Worm (Caenorhabditis elegans) whole organism, midembryonic: ENCODE results near the gene C07H4.1.

Experiments
- T22C8.4 ChIP-seq: fragments of 200-800 bp; sonication (Bioruptor generic); IDR thresholded peaks from 2 replicates; pipeline ENCODE4 v1.3.6; 2022; ENCODE audit warnings: missing genetic modification characterization, missing compliant biosample characterization
- cog-1 ChIP-seq: sonication (generic microtip); optimal IDR thresholded peaks from 2 replicates; lab custom pipeline; 2016; ENCODE audit warnings: missing genetic modification characterization, missing compliant biosample characterization
- flt-1 ChIP-seq: fragments of 200-800 bp; sonication (Bioruptor generic); IDR thresholded peaks from 2 replicates; pipeline ENCODE4 v1.3.6; 2022; ENCODE audit warnings: missing genetic modification characterization, missing compliant biosample characterization
- klf-2 ChIP-seq: fragments of 200-800 bp; sonication (Bioruptor generic); conservative IDR thresholded peaks from 2 replicates; pipeline ENCODE4 v1.3.6; 2022; ENCODE audit warnings: missing genetic modification reagents, missing genetic modification characterization, missing compliant biosample characterization
- med-1 ChIP-seq: sonication (generic microtip); optimal IDR thresholded peaks from 2 replicates; lab custom pipeline; 2017; ENCODE audit warnings: missing genetic modification characterization, mild to moderate bottlenecking, missing compliant biosample characterization, antibody characterized with exemption, missing genetic modification reagents; ENCODE audit not compliant: insufficient read depth
- ref-1 ChIP-seq: fragments of 200-800 bp; sonication (Bioruptor generic); conservative IDR thresholded peaks from 2 replicates; pipeline ENCODE4 v1.3.6; 2022; ENCODE audit warnings: missing genetic modification reagents, missing genetic modification characterization, missing compliant biosample characterization
- tab-1 ChIP-seq: fragments of 200-800 bp; sonication (Bioruptor generic); IDR thresholded peaks from 2 replicates; pipeline ENCODE4 v1.3.6; 2022; ENCODE audit warnings: missing genetic modification characterization, missing compliant biosample characterization
- ztf-23 ChIP-seq: fragments of 200-800 bp; sonication (Bioruptor generic); IDR thresholded peaks from 2 replicates; pipeline ENCODE4 v1.3.6; 2022; ENCODE audit warnings: missing genetic modification reagents, missing genetic modification characterization, missing compliant biosample characterization
- ztf-29 ChIP-seq: fragments of 200-800 bp; sonication (Bioruptor generic); IDR thresholded peaks from 2 replicates; pipeline ENCODE4 v1.3.6; 2022; ENCODE audit warnings: missing genetic modification reagents, missing genetic modification characterization, missing compliant biosample characterization

Gene C07H4.1

DNA sequence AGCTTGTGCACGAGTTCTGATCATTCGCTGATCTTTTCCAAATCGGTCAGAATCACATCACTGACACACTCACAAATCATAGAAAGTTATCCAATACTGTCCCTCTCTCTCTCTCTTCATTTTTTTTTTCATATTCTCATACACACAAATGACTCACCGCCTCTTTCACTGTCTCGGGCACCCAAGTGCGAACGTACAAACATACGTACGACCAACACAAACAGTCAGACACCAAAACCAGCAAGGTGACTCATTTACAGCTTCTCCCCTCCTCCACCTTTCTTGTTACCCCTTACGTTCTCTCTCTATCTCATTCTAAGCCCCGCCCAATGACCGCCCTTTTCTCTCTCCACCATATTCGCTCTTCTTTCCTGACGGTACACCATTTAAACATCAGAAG, 33.5 kb upstream of the C07H4.1 start:
- TF ChIP-seq flt-1 (GFP tag; lab: Robert Waterston, UW) (no peak), klf-2 (GFP tag; lab: Robert Waterston, UW) (no peak), T22C8.4 (GFP tag; lab: Robert Waterston, UW) (no peak), tab-1 (GFP tag; lab: Robert Waterston, UW) (no peak), ztf-23 (GFP tag; lab: Robert Waterston, UW) (no peak), med-1 (no peak), cog-1 (tag; lab: Kevin White, UChicago) (no peak), ztf-29 (GFP tag; lab: Robert Waterston, UW) (no peak), ref-1 (GFP tag; lab: Robert Waterston, UW) (no peak)

DNA sequence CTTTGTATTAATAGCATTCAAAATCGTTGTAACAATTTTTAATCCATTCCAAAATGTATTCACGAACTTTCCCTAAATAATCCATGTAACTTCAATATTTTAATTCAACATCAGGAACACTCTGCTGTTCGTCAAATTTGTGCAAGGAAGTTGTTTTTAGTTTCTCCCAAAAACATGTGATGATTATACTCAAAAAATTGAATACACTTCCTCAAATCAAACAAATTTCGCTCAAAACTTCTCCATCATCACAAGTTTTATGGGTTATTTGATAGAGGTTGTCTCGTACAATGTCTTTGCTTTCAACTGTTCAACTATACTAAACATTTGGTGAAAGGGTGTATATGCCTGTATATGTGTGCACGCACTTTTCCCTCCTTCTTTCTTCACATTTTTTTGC, 31.5 kb upstream of the C07H4.1 start:
- TF ChIP-seq cog-1 (tag; lab: Kevin White, UChicago), result no peak
- no peak for TF ChIP-seq ref-1 (GFP tag; lab: Robert Waterston, UW)
- TF ChIP-seq ztf-29 (GFP tag; lab: Robert Waterston, UW), result no peak
- no peak for TF ChIP-seq flt-1 (GFP tag; lab: Robert Waterston, UW)
- TF ChIP-seq med-1, result no peak
- TF ChIP-seq klf-2 (GFP tag; lab: Robert Waterston, UW), result no peak
- no peak for TF ChIP-seq T22C8.4 (GFP tag; lab: Robert Waterston, UW)
- TF ChIP-seq tab-1 (GFP tag; lab: Robert Waterston, UW), result no peak
- TF ChIP-seq ztf-23 (GFP tag; lab: Robert Waterston, UW), result no peak

ce11 chrII:9124353-9124752, 30.9 kb upstream of the C07H4.1 start:
- no peak for TF ChIP-seq cog-1 (tag; lab: Kevin White, UChicago)
- TF ChIP-seq klf-2 (GFP tag; lab: Robert Waterston, UW), result no peak

ce11 chrII:9120813-9121554, 27.5 kb upstream of the C07H4.1 start:
- TF ChIP-seq med-1 (no peak), ztf-23 (GFP tag; lab: Robert Waterston, UW) (no peak), flt-1 (GFP tag; lab: Robert Waterston, UW) (no peak), ztf-29 (GFP tag; lab: Robert Waterston, UW) (no peak), ref-1 (GFP tag; lab: Robert Waterston, UW) (no peak), tab-1 (GFP tag; lab: Robert Waterston, UW) (no peak), cog-1 (tag; lab: Kevin White, UChicago) (no peak), T22C8.4 (GFP tag; lab: Robert Waterston, UW) (no peak), klf-2 (GFP tag; lab: Robert Waterston, UW) (no peak)

ce11 chrII:9120329-9120728, 26.8 kb upstream of the C07H4.1 start:
- no peak for TF ChIP-seq T22C8.4 (GFP tag; lab: Robert Waterston, UW)
- no peak for TF ChIP-seq cog-1 (tag; lab: Kevin White, UChicago)
- no peak for TF ChIP-seq tab-1 (GFP tag; lab: Robert Waterston, UW)
- TF ChIP-seq ztf-29 (GFP tag; lab: Robert Waterston, UW), result no peak
- no peak for TF ChIP-seq ref-1 (GFP tag; lab: Robert Waterston, UW)
- no peak for TF ChIP-seq med-1
- no peak for TF ChIP-seq ztf-23 (GFP tag; lab: Robert Waterston, UW)
- TF ChIP-seq flt-1 (GFP tag; lab: Robert Waterston, UW), result no peak
- TF ChIP-seq klf-2 (GFP tag; lab: Robert Waterston, UW), result no peak

- TF ChIP-seq med-1 (no peak), ztf-29 (GFP tag; lab: Robert Waterston, UW) (no peak), flt-1 (GFP tag; lab: Robert Waterston, UW) (no peak), ref-1 (GFP tag; lab: Robert Waterston, UW) (no peak), klf-2 (GFP tag; lab: Robert Waterston, UW) (no peak), T22C8.4 (GFP tag; lab: Robert Waterston, UW) (no peak), cog-1 (tag; lab: Kevin White, UChicago) (no peak), ztf-23 (GFP tag; lab: Robert Waterston, UW) (no peak), tab-1 (GFP tag; lab: Robert Waterston, UW) (no peak)
These were observed 24.3 kb upstream of the C07H4.1 start for ce11 chrII:9117789-9118242.

DNA sequence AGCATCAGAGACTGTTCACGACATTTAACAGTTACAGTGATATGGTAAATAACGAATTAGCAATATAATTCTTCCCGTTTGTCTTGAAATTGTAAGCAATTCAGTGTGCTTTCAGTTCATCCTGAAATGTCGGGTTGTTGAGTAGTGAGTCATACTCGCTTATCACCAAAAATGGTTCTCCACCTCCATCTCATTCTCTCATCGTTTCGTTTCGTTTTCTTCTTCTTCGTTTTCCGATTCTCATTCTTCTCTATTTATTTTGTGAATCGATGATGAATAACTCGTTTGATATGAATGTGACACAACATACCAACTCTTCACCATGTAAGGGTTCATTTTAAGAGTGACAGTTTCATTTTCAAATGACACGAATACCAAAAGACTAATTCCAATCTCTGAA, 22.9 kb upstream of the C07H4.1 start:
- TF ChIP-seq T22C8.4 (GFP tag; lab: Robert Waterston, UW), result no peak
- TF ChIP-seq ztf-23 (GFP tag; lab: Robert Waterston, UW), result no peak
- no peak for TF ChIP-seq klf-2 (GFP tag; lab: Robert Waterston, UW)
- no peak for TF ChIP-seq ref-1 (GFP tag; lab: Robert Waterston, UW)
- no peak for TF ChIP-seq ztf-29 (GFP tag; lab: Robert Waterston, UW)
- no peak for TF ChIP-seq flt-1 (GFP tag; lab: Robert Waterston, UW)
- TF ChIP-seq tab-1 (GFP tag; lab: Robert Waterston, UW), result no peak
- no peak for TF ChIP-seq cog-1 (tag; lab: Kevin White, UChicago)
- TF ChIP-seq med-1, result no peak

DNA sequence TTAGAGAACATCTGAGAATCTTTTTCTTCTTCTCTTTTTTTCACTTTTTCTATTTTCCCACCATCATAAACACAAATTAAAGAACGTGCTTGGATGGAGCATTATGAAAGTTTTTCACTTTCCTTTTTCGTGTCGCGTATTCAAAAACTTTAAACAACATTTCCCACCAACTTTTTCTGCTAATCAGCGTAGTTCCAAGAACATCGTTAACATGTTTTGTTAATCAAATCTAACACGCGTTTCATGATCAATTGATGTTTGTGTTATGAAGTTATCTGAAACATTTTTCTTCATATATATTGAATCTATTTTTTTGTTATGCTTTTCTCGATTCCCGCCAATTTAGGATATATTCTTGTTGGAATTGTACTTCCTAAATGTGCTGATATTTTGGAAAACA, 22.2 kb upstream of the C07H4.1 start:
- TF ChIP-seq T22C8.4 (GFP tag; lab: Robert Waterston, UW), result no peak
- no peak for TF ChIP-seq ztf-29 (GFP tag; lab: Robert Waterston, UW)
- TF ChIP-seq cog-1 (tag; lab: Kevin White, UChicago), result no peak
- TF ChIP-seq med-1, result no peak
- TF ChIP-seq klf-2 (GFP tag; lab: Robert Waterston, UW), result no peak

- TF ChIP-seq klf-2 (GFP tag; lab: Robert Waterston, UW) (no peak), T22C8.4 (GFP tag; lab: Robert Waterston, UW) (no peak), flt-1 (GFP tag; lab: Robert Waterston, UW) (no peak), med-1 (no peak), ztf-23 (GFP tag; lab: Robert Waterston, UW) (no peak), ref-1 (GFP tag; lab: Robert Waterston, UW) (no peak), ztf-29 (GFP tag; lab: Robert Waterston, UW) (no peak), cog-1 (tag; lab: Kevin White, UChicago) (no peak)
These were observed 21.5 kb upstream of the C07H4.1 start for ce11 chrII:9114972-9115371.
